Worm (Caenorhabditis elegans) whole organism, L2 larva: Measurements from ENCODE around the gene srg-11.

Source experiments
- C34F6.9 ChIP-seq: fragments of 150-350 bp; optimal IDR thresholded peaks from 2 replicates; lab custom pipeline; 2014; ENCODE audit warnings: missing biosample characterization, missing genetic modification characterization
- F13H6.1 ChIP-seq: sonication (generic microtip); optimal IDR thresholded peaks from 2 replicates; lab custom pipeline; 2016; ENCODE audit warnings: missing genetic modification characterization, missing compliant biosample characterization
- alr-1 ChIP-seq: fragments of 150-350 bp; optimal IDR thresholded peaks from 2 replicates; lab custom pipeline; 2014; ENCODE audit warnings: missing biosample characterization, missing genetic modification characterization
- aly-2 ChIP-seq: fragments of 150-350 bp; optimal IDR thresholded peaks from 2 replicates; lab custom pipeline; 2014; ENCODE audit warnings: missing biosample characterization, missing genetic modification characterization
- ama-1 ChIP-seq: fragments of 150-350 bp; optimal IDR thresholded peaks from 2 replicates; lab custom pipeline; 2018; ENCODE audit warnings: inconsistent platforms
- crh-2 ChIP-seq: sonication (generic microtip); optimal IDR thresholded peaks from 2 replicates; lab custom pipeline; 2017; ENCODE audit warnings: missing biosample characterization, missing genetic modification characterization
- lsy-2 ChIP-seq, 2 experiments: fragments of 150-350 bp in 1 of 2; sonication (generic microtip) in 1 of 2; optimal IDR thresholded peaks; 2 replicates each; lab custom pipeline; 2014 to 2017; ENCODE audit warnings: missing biosample characterization in 2 of 2, missing genetic modification characterization in 2 of 2
- mdl-1 ChIP-seq, 2 experiments: fragments of 150-350 bp in 1 of 2; sonication (generic microtip) in 1 of 2; optimal IDR thresholded peaks; 2 replicates each; lab custom pipeline; 2017; ENCODE audit warnings: missing biosample characterization in 2 of 2, missing genetic modification characterization in 2 of 2
- nhr-11 ChIP-seq: fragments of 150-350 bp; optimal IDR thresholded peaks from 2 replicates; lab custom pipeline; 2014; ENCODE audit warnings: missing biosample characterization, missing genetic modification characterization
- nhr-237 ChIP-seq: fragments of 150-350 bp; optimal IDR thresholded peaks from 2 replicates; lab custom pipeline; 2014; ENCODE audit warnings: missing biosample characterization, missing genetic modification characterization
- nhr-77 ChIP-seq: fragments of 150-350 bp; optimal IDR thresholded peaks from 2 replicates; lab custom pipeline; 2014; ENCODE audit warnings: missing biosample characterization, missing genetic modification characterization

DNA sequence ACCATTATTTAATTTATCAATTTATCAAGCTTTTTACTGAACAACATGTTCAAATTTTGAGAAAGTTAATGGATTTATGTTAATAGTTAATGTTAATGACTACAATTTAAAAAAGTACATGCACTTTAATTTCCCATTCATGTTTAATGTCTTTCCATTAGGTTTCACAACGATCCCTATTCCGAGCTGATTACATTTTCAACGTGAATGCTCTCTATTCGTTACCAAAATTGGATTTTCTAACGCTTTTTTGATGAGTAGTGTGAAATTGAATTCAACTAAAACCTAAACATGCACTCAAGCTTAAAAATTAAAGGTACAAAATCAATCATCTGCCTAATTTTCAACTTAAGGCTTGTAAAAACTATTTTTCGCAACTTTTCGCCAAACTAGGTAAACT lies 22.4 kb upstream of the srg-11 start:
- TF ChIP-seq nhr-237 (tag; lab: Kevin White, UChicago) (no peak), nhr-11 (tag; lab: Kevin White, UChicago) (no peak), aly-2 (no peak), lsy-2 (tag; optimal IDR thresholded peaks at IDR 0.05; lab: Kevin White, UChicago) (no peak), ama-1 (lab: Kevin White, UChicago) (no peak), mdl-1 (tag; optimal IDR thresholded peaks at IDR 0.05; lab: Kevin White, UChicago) (no peak), alr-1 (no peak), crh-2 (tag; lab: Kevin White, UChicago) (no peak), F13H6.1 (tag; lab: Kevin White, UChicago) (no peak), nhr-77 (tag; lab: Kevin White, UChicago) (no peak), C34F6.9 (no peak)
